Worm (Caenorhabditis elegans) whole organism, mixed stage, embryonic: ENCODE data around the gene K03B4.8.
A peak's percentile ranks its signal among the peaks of the same experiment; 100 is the strongest.

Experiments used
- elt-3 ChIP-seq: fragments of 150-350 bp; optimal IDR thresholded peaks from 2 replicates; lab custom pipeline; 2014; ENCODE audit warnings: missing biosample characterization, missing genetic modification characterization
- lin-13 ChIP-seq: fragments of 150-350 bp; optimal IDR thresholded peaks from 2 replicates; lab custom pipeline; 2014; ENCODE audit warnings: missing biosample characterization, missing genetic modification characterization
- mep-1 ChIP-seq: fragments of 150-350 bp; optimal IDR thresholded peaks from 2 replicates; lab custom pipeline; 2017; ENCODE audit warnings: missing biosample characterization, missing genetic modification reagents, missing genetic modification characterization, inconsistent platforms
- mls-2 ChIP-seq: sonication (generic microtip); optimal IDR thresholded peaks from 2 replicates; lab custom pipeline; 2016; ENCODE audit warnings: mild to moderate bottlenecking, missing genetic modification characterization, moderate library complexity, missing compliant biosample characterization
- nhr-12 ChIP-seq: fragments of 150-350 bp; optimal IDR thresholded peaks from 2 replicates; lab custom pipeline; 2014; ENCODE audit warnings: missing biosample characterization, missing genetic modification characterization
- pha-4 ChIP-seq: fragments of 150-350 bp; optimal IDR thresholded peaks from 2 replicates; lab custom pipeline; 2018; ENCODE audit warnings: missing biosample characterization, missing genetic modification reagents, missing genetic modification characterization
- snpc-4 ChIP-seq: fragments of 150-350 bp; optimal IDR thresholded peaks from 2 replicates; lab custom pipeline; 2014; ENCODE audit warnings: missing biosample characterization, missing genetic modification characterization
- unc-39 ChIP-seq: fragments of 150-350 bp; optimal IDR thresholded peaks from 2 replicates; lab custom pipeline; 2014; ENCODE audit warnings: missing biosample characterization, missing genetic modification characterization

DNA sequence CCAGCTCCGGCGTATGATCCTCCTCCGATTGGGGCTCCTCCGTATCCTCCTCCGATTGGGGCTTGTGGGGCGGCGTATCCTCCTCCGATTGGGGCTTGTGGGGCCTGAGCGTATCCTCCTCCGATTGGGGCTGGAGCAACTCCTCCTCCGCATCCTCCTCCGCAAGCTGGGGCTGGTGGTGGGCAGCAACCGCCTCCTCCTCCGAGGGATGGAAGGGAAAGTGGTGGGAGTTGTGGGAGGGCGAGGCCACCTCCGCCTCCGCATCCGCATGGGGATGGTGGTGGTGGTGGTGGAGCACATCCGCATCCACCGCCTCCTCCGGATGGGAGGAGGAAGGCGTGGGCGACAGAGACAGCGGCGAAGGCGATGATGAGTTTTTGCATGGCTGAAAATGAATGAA is 26.5 kb downstream of the K03B4.8 start, which contains the start of gene F41F3.3:
- TF ChIP-seq mep-1 (tag; lab: Kevin White, UChicago) (no peak), elt-3 (tag; lab: Kevin White, UChicago) (no peak), pha-4 (tag; lab: Kevin White, UChicago) (no peak), mls-2 (tag; lab: Kevin White, UChicago) (peak; percentile 68), lin-13 (tag; lab: Kevin White, UChicago) (no peak), nhr-12 (no peak), unc-39 (tag; lab: Kevin White, UChicago) (no peak), snpc-4 (tag; lab: Kevin White, UChicago) (no peak)
